Fruit fly (Drosophila melanogaster) whole organism, adult: Measurements from ENCODE around the gene CG13124.

ENCODE experiments used
- CG1620 ChIP-seq: fragments of 200-800 bp; sonication (Bioruptor generic); optimal IDR thresholded peaks from 2 replicates; lab custom pipeline; 2016; ENCODE audit warnings: missing biosample characterization, missing genetic modification characterization
- kay ChIP-seq: fragments of 200-800 bp; sonication (Bioruptor generic); peaks from one replicate; lab custom pipeline; 2016; ENCODE audit warnings: missing biosample characterization, missing genetic modification characterization, borderline replicate concordance
- tj ChIP-seq: fragments of 200-800 bp; sonication (Bioruptor generic); optimal IDR thresholded peaks from 3 replicates; lab custom pipeline; 2017; ENCODE audit warnings: missing biosample characterization, mild to moderate bottlenecking, missing genetic modification characterization, moderate library complexity

- TF ChIP-seq kay (GFP tag; lab: Kevin White, UChicago) (no peak), CG1620 (GFP tag; lab: Kevin White, UChicago) (no peak), tj (GFP tag; lab: Kevin White, UChicago) (no peak)
These were observed 26.0 kb downstream of the CG13124 start for dm6 chr2L:9882393-9882971.
